Worm (Caenorhabditis elegans) whole organism, L4 larva: ENCODE data around the gene tsfm-1.

Experiments
- D1046.2 ChIP-seq: fragments of 200-800 bp; sonication (Bioruptor generic); IDR thresholded peaks from 2 replicates; pipeline ENCODE4 v1.3.6; 2022; ENCODE audit warnings: missing genetic modification characterization, missing compliant biosample characterization
- ZK546.5 ChIP-seq, 2 experiments: sonication (generic microtip); optimal IDR thresholded peaks; 2 replicates each; lab custom pipeline; 2017; ENCODE audit warnings: missing biosample characterization in 2 of 2, missing genetic modification characterization in 2 of 2
- fos-1 ChIP-seq: fragments of 150-350 bp; optimal IDR thresholded peaks from 2 replicates; lab custom pipeline; 2014; ENCODE audit warnings: missing biosample characterization, missing genetic modification characterization
- nhr-25 ChIP-seq: sonication (generic microtip); optimal IDR thresholded peaks from 2 replicates; lab custom pipeline; 2017; ENCODE audit warnings: missing genetic modification characterization, mild to moderate bottlenecking, missing compliant biosample characterization, antibody characterized with exemption, moderate library complexity, borderline replicate concordance; ENCODE audit not compliant: insufficient read depth
- nhr-28 ChIP-seq: fragments of 150-350 bp; optimal IDR thresholded peaks from 2 replicates; lab custom pipeline; 2014; ENCODE audit warnings: missing biosample characterization, missing genetic modification characterization
- php-3 ChIP-seq: fragments of 200-800 bp; sonication (Bioruptor generic); IDR thresholded peaks from 2 replicates; pipeline ENCODE4 v1.3.6; 2022; ENCODE audit warnings: missing genetic modification reagents, missing genetic modification characterization, missing compliant biosample characterization
- spr-3 ChIP-seq: fragments of 200-800 bp; sonication (Bioruptor generic); optimal IDR thresholded peaks from 2 replicates; lab custom pipeline; 2018; ENCODE audit warnings: mild to moderate bottlenecking, missing genetic modification characterization, missing compliant biosample characterization

- no peak for TF ChIP-seq nhr-25 (tag; lab: Kevin White, UChicago)
- no peak for TF ChIP-seq ZK546.5 (tag; optimal IDR thresholded peaks at IDR 0.05; lab: Kevin White, UChicago)
- TF ChIP-seq fos-1 (tag; lab: Kevin White, UChicago) = no peak
- TF ChIP-seq spr-3 (GFP tag; lab: Kevin White, UChicago) = no peak
- TF ChIP-seq php-3 (GFP tag; lab: Robert Waterston, UW) = no peak
- no peak for TF ChIP-seq D1046.2 (GFP tag; lab: Robert Waterston, UW)
- no peak for TF ChIP-seq nhr-28 (tag; lab: Kevin White, UChicago)
Measured at ce11 chrV:12287667-12288066, 16.3 kb upstream of the tsfm-1 start.
